Fruit fly (Drosophila melanogaster) whole organism, prepupa: Measurements from ENCODE around the gene ND-42.
A peak's percentile ranks its signal among the peaks of the same experiment; 100 is the strongest.

Experiments used
- Blimp-1 ChIP-seq: fragments of 200-800 bp; sonication (Bioruptor generic); optimal IDR thresholded peaks from 3 replicates; lab custom pipeline; 2017; ENCODE audit warnings: missing biosample characterization, missing genetic modification characterization, mild to moderate bottlenecking, moderate library complexity, missing genetic modification reagents
- CG10669 ChIP-seq: fragments of 200-800 bp; sonication (Bioruptor generic); optimal IDR thresholded peaks from 3 replicates; lab custom pipeline; 2018; ENCODE audit warnings: missing biosample characterization, mild to moderate bottlenecking, missing genetic modification characterization, moderate library complexity
- CG11294 ChIP-seq: fragments of 200-800 bp; sonication (Bioruptor generic); IDR thresholded peaks from 2 replicates; pipeline ENCODE4 v1.3.6; 2022; ENCODE audit warnings: missing biosample characterization, missing genetic modification characterization
- CG11762 ChIP-seq: fragments of 200-800 bp; sonication (Bioruptor generic); optimal IDR thresholded peaks from 3 replicates; lab custom pipeline; 2016; ENCODE audit warnings: missing biosample characterization, missing genetic modification characterization; ENCODE audit not compliant: insufficient read depth
- CG11902 ChIP-seq: fragments of 200-800 bp; sonication (Bioruptor generic); optimal IDR thresholded peaks from 3 replicates; lab custom pipeline; 2016; ENCODE audit warnings: missing biosample characterization, missing genetic modification characterization
- CG15336 ChIP-seq: fragments of 200-800 bp; sonication (Bioruptor generic); IDR thresholded peaks from 2 replicates; pipeline ENCODE4 v1.3.6; 2022; ENCODE audit warnings: missing biosample characterization, missing genetic modification characterization
- CG16779 ChIP-seq: fragments of 200-800 bp; sonication (Bioruptor generic); optimal IDR thresholded peaks from 3 replicates; lab custom pipeline; 2017; ENCODE audit warnings: missing biosample characterization, mild to moderate bottlenecking, missing genetic modification characterization
- CG3032 ChIP-seq: fragments of 200-800 bp; optimal IDR thresholded peaks from 2 replicates; lab custom pipeline; 2019; ENCODE audit warnings: missing biosample characterization, mild to moderate bottlenecking, missing genetic modification characterization, moderate library complexity
- CG31627 ChIP-seq: fragments of 200-800 bp; sonication (Bioruptor generic); optimal IDR thresholded peaks from 3 replicates; lab custom pipeline; 2016; ENCODE audit warnings: missing biosample characterization, missing genetic modification characterization
- CG34406 ChIP-seq: fragments of 200-800 bp; sonication (Bioruptor generic); optimal IDR thresholded peaks from 3 replicates; lab custom pipeline; 2016; ENCODE audit warnings: missing biosample characterization, missing genetic modification characterization
- CG4318 ChIP-seq: fragments of 200-800 bp; sonication (Bioruptor generic); optimal IDR thresholded peaks from 3 replicates; lab custom pipeline; 2017; ENCODE audit warnings: missing biosample characterization, mild to moderate bottlenecking, missing genetic modification characterization
- CG6163 ChIP-seq: fragments of 200-800 bp; sonication (Bioruptor generic); IDR thresholded peaks from 3 replicates; pipeline ENCODE4 v1.3.6; 2022; ENCODE audit warnings: missing biosample characterization, missing genetic modification characterization
- CG6276 ChIP-seq: fragments of 200-800 bp; sonication (Bioruptor generic); optimal IDR thresholded peaks from 2 replicates; lab custom pipeline; 2017; ENCODE audit warnings: missing biosample characterization, mild to moderate bottlenecking, missing genetic modification characterization
- CG6808 ChIP-seq: fragments of 200-800 bp; sonication (Bioruptor generic); optimal IDR thresholded peaks from 3 replicates; lab custom pipeline; 2017; ENCODE audit warnings: missing biosample characterization, missing genetic modification characterization, mild to moderate bottlenecking, moderate library complexity, missing genetic modification reagents
- CG6854 ChIP-seq: fragments of 200-800 bp; sonication (Bioruptor generic); optimal IDR thresholded peaks from 2 replicates; lab custom pipeline; 2017; ENCODE audit warnings: missing biosample characterization, mild to moderate bottlenecking, missing genetic modification characterization
- CG7368 ChIP-seq: fragments of 200-800 bp; sonication (Bioruptor generic); optimal IDR thresholded peaks from 3 replicates; lab custom pipeline; 2016; ENCODE audit warnings: missing biosample characterization, missing genetic modification characterization
- CG8119 ChIP-seq: fragments of 200-800 bp; sonication (Bioruptor generic); IDR thresholded peaks from 3 replicates; pipeline ENCODE4 v1.3.6; 2022; ENCODE audit warnings: missing biosample characterization, missing genetic modification characterization
- CG9139 ChIP-seq: fragments of 200-800 bp; sonication (Bioruptor generic); optimal IDR thresholded peaks from 3 replicates; lab custom pipeline; 2017; ENCODE audit warnings: missing biosample characterization, mild to moderate bottlenecking, missing genetic modification characterization
- Ets21C ChIP-seq: fragments of 200-800 bp; sonication (Bioruptor generic); optimal IDR thresholded peaks from 3 replicates; lab custom pipeline; 2016; ENCODE audit warnings: missing biosample characterization, missing genetic modification characterization
- Ets96B ChIP-seq: fragments of 200-800 bp; optimal IDR thresholded peaks from 2 replicates; lab custom pipeline; 2019; ENCODE audit warnings: missing biosample characterization, mild to moderate bottlenecking, missing genetic modification characterization, moderate library complexity
- Gug ChIP-seq: fragments of 200-800 bp; sonication (Bioruptor generic); IDR thresholded peaks from 2 replicates; pipeline ENCODE4 v1.3.6; 2022; ENCODE audit warnings: missing biosample characterization, missing genetic modification characterization
- Hr38 ChIP-seq: sonication (Bioruptor generic); optimal IDR thresholded peaks from 2 replicates; lab custom pipeline; 2016; ENCODE audit warnings: missing biosample characterization, missing genetic modification characterization
- Hr39 ChIP-seq: fragments of 200-800 bp; sonication (Bioruptor generic); optimal IDR thresholded peaks from 2 replicates; lab custom pipeline; 2016; ENCODE audit warnings: missing biosample characterization, missing genetic modification characterization
- Hr4 ChIP-seq: fragments of 200-800 bp; sonication (Bioruptor generic); optimal IDR thresholded peaks from 3 replicates; lab custom pipeline; 2016; ENCODE audit warnings: missing biosample characterization, missing genetic modification characterization
- Met ChIP-seq: fragments of 200-800 bp; sonication (Bioruptor generic); optimal IDR thresholded peaks from 3 replicates; lab custom pipeline; 2016; ENCODE audit warnings: missing biosample characterization, missing genetic modification characterization
- OdsH ChIP-seq: fragments of 200-800 bp; sonication (Bioruptor generic); optimal IDR thresholded peaks from 3 replicates; lab custom pipeline; 2016; ENCODE audit warnings: missing biosample characterization, missing genetic modification characterization
- Sox102F ChIP-seq: fragments of 200-800 bp; sonication (Bioruptor generic); optimal IDR thresholded peaks from 2 replicates; lab custom pipeline; 2016; ENCODE audit warnings: missing biosample characterization, mild to moderate bottlenecking, missing genetic modification characterization
- Sox14 ChIP-seq: fragments of 200-800 bp; sonication (Bioruptor generic); optimal IDR thresholded peaks from 3 replicates; lab custom pipeline; 2016; ENCODE audit warnings: missing biosample characterization, missing genetic modification characterization
- achi ChIP-seq: fragments of 200-800 bp; sonication (Bioruptor generic); optimal IDR thresholded peaks from 3 replicates; lab custom pipeline; 2016; ENCODE audit warnings: missing biosample characterization, missing genetic modification characterization
- acj6 ChIP-seq: fragments of 200-800 bp; sonication (Bioruptor generic); optimal IDR thresholded peaks from 3 replicates; lab custom pipeline; 2016; ENCODE audit warnings: missing biosample characterization, missing genetic modification characterization
- cyc ChIP-seq: fragments of 200-800 bp; sonication (Bioruptor generic); optimal IDR thresholded peaks from 3 replicates; lab custom pipeline; 2016; ENCODE audit warnings: missing biosample characterization, missing genetic modification characterization
- dsx ChIP-seq: fragments of 200-800 bp; optimal IDR thresholded peaks from 3 replicates; lab custom pipeline; 2019; ENCODE audit warnings: missing biosample characterization, mild to moderate bottlenecking, missing genetic modification characterization, moderate library complexity; ENCODE audit not compliant: poor library complexity, severe bottlenecking
- eg ChIP-seq: fragments of 200-800 bp; sonication (Bioruptor generic); IDR thresholded peaks from 3 replicates; pipeline ENCODE4 v1.3.6; 2022; ENCODE audit warnings: missing biosample characterization, missing genetic modification characterization
- esn ChIP-seq: fragments of 200-800 bp; sonication (Bioruptor generic); optimal IDR thresholded peaks from 2 replicates; lab custom pipeline; 2016; ENCODE audit warnings: missing biosample characterization, mild to moderate bottlenecking, missing genetic modification characterization, moderate library complexity
- fd59A ChIP-seq: fragments of 200-800 bp; sonication (Bioruptor generic); optimal IDR thresholded peaks from 2 replicates; lab custom pipeline; 2017; ENCODE audit warnings: missing biosample characterization, mild to moderate bottlenecking, missing genetic modification characterization, missing genetic modification reagents
- fd85E ChIP-seq: fragments of 200-800 bp; sonication (Bioruptor generic); optimal IDR thresholded peaks from 3 replicates; lab custom pipeline; 2016; ENCODE audit warnings: missing biosample characterization, missing genetic modification characterization
- lz ChIP-seq: fragments of 200-800 bp; sonication (Bioruptor generic); optimal IDR thresholded peaks from 3 replicates; lab custom pipeline; 2016; ENCODE audit warnings: missing biosample characterization, missing genetic modification characterization
- net ChIP-seq: fragments of 200-800 bp; sonication (Bioruptor generic); optimal IDR thresholded peaks from 3 replicates; lab custom pipeline; 2016; ENCODE audit warnings: missing biosample characterization, missing genetic modification characterization
- pdm3 ChIP-seq: fragments of 200-800 bp; sonication (Bioruptor generic); optimal IDR thresholded peaks from 3 replicates; lab custom pipeline; 2016; ENCODE audit warnings: missing biosample characterization, missing genetic modification characterization
- salr ChIP-seq, 2 experiments: fragments of 200-800 bp; sonication (Bioruptor generic); optimal IDR thresholded peaks; 3 replicates each; lab custom pipeline; 2016 to 2018; ENCODE audit warnings: missing biosample characterization in 2 of 2, missing genetic modification characterization in 2 of 2, mild to moderate bottlenecking in 1 of 2
- svp ChIP-seq: fragments of 200-800 bp; sonication (Bioruptor generic); peaks from one replicate; lab custom pipeline; 2016; ENCODE audit warnings: missing biosample characterization, missing genetic modification characterization
- topi ChIP-seq: fragments of 200-800 bp; sonication (Bioruptor generic); optimal IDR thresholded peaks from 3 replicates; lab custom pipeline; 2016; ENCODE audit warnings: missing biosample characterization, missing genetic modification characterization
- vri ChIP-seq: fragments of 200-800 bp; sonication (Bioruptor generic); optimal IDR thresholded peaks from 3 replicates; lab custom pipeline; 2016; ENCODE audit warnings: missing biosample characterization, mild to moderate bottlenecking, missing genetic modification characterization

Gene ND-42

DNA sequence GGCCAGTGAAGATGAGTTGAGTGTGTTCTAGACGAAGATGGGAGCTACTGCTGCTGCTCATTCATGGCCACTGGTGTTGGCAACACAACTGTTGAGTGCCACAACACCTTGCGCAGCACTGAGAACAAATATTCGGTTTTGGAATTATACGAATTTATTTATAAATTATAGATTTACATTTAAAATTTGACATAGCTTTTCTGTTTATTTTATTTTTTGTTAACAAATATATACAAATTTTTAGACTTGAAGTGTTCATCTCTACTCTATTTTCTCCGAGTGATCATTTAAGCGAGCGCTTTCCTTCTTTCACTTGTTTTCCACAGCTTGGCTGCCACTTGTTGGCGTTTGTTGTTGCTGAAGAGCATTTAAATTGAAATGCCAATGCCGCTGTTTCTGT is 40.0 kb upstream of the ND-42 start (continued):
- TF ChIP-seq CG8119 (GFP tag; lab: Robert Waterston, UW) (peak; percentile 57; the same call in 1 of the 3 replicates), CG11762 (GFP tag; lab: Kevin White, UChicago) (no peak), CG4318 (GFP tag; lab: Kevin White, UChicago) (peak; percentile 15), esn (GFP tag; lab: Kevin White, UChicago) (no peak), CG7368 (GFP tag; lab: Kevin White, UChicago) (no peak), topi (GFP tag; lab: Kevin White, UChicago) (no peak)
- TF ChIP-seq, all 60 proteins: peak for 14

- TF ChIP-seq eg (GFP tag; lab: Robert Waterston, UW) (peak; percentile 54; the same call in 2 of the 3 replicates), cyc (GFP tag; lab: Kevin White, UChicago) (no peak), Met (GFP tag; lab: Kevin White, UChicago) (no peak), CG6163 (GFP tag; lab: Robert Waterston, UW) (0 out of 3 replicates have a peak, but pooled peaks have one; percentile 8), CG6276 (GFP tag; lab: Kevin White, UChicago) (peak; percentile 53), CG8119 (GFP tag; lab: Robert Waterston, UW) (peak; percentile 62), CG6854 (GFP tag; lab: Kevin White, UChicago) (no peak)
Observed at dm6 chr3R:21989770-21990169, 37.7 kb upstream of the ND-42 start.

- TF ChIP-seq Hr4 (GFP tag; lab: Kevin White, UChicago): no peak
- TF ChIP-seq svp: peak; percentile 64
- TF ChIP-seq, all 60 proteins: peak for 1
Observed at dm6 chr3R:21991603-21992002, 35.9 kb upstream of the ND-42 start.

DNA sequence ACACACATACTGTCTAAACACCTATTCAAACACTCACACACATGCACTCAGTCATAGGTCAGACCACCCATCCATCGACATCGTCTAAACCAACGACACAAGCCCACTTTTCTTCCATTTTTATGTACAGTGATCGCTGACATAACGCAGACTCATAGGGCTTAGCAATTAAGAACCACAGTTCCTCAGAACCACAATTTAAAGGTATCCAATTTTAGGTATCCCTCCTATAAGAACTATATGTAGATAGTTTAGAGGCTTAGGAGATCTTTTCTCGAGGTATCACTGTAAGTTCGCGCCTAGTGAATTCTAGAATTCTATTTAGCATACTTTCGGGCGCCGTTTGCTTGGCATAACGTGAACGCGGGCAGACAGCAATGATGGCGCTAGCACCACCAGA is 34.6 kb upstream of the ND-42 start:
- TF ChIP-seq CG31627 (GFP tag; lab: Kevin White, UChicago): peak; percentile 72
- TF ChIP-seq CG15336: peak; percentile 82
- peak; percentile 75 for TF ChIP-seq pdm3 (GFP tag; lab: Kevin White, UChicago)
- TF ChIP-seq net (GFP tag; lab: Kevin White, UChicago): peak; percentile 64
- TF ChIP-seq CG6854 (GFP tag; lab: Kevin White, UChicago): no peak
- peak; percentile 58 for TF ChIP-seq acj6 (GFP tag; lab: Kevin White, UChicago)
- peak; percentile 43 for TF ChIP-seq Ets96B
- peak; percentile 74 for TF ChIP-seq CG6163 (GFP tag; lab: Robert Waterston, UW)
- TF ChIP-seq CG10669 (GFP tag; lab: Kevin White, UChicago): peak; percentile 60
- TF ChIP-seq svp: peak; percentile 66
- peak; percentile 51 for TF ChIP-seq CG3032 (tag; lab: Kevin White, UChicago)
- TF ChIP-seq CG34406: peak; percentile 37
- peak; percentile 24 for TF ChIP-seq CG7368 (GFP tag; lab: Kevin White, UChicago)
- TF ChIP-seq CG11902 (GFP tag; lab: Kevin White, UChicago): peak; percentile 52
- peak; percentile 89 for TF ChIP-seq Hr4 (GFP tag; lab: Kevin White, UChicago)
- TF ChIP-seq cyc (GFP tag; lab: Kevin White, UChicago): peak; percentile 52
- TF ChIP-seq CG9139 (GFP tag; lab: Kevin White, UChicago): peak; percentile 6
- TF ChIP-seq Ets21C (GFP tag; lab: Kevin White, UChicago): peak; percentile 12
- peak; percentile 24 for TF ChIP-seq fd59A (GFP tag; lab: Kevin White, UChicago)
- TF ChIP-seq CG4318 (GFP tag; lab: Kevin White, UChicago): peak; percentile 55
- TF ChIP-seq lz: peak; percentile 13
- no peak for TF ChIP-seq fd85E
- peak; percentile 52 for TF ChIP-seq dsx (GFP tag; lab: Kevin White, UChicago)
- no peak for TF ChIP-seq Hr38 (GFP tag; lab: Kevin White, UChicago)
- TF ChIP-seq CG16779: no peak
- peak; percentile 70; the same call in 1 of the 2 replicates for TF ChIP-seq Gug (GFP tag; lab: Robert Waterston, UW)
- peak; percentile 47 for TF ChIP-seq Met (GFP tag; lab: Kevin White, UChicago)
- peak; percentile 75 for TF ChIP-seq CG11294 (GFP tag; lab: Robert Waterston, UW)
- TF ChIP-seq achi: peak; percentile 72
- TF ChIP-seq salr (GFP tag; optimal IDR thresholded peaks at IDR 0.05; lab: Kevin White, UChicago): peak; percentile 34 to 46
- TF ChIP-seq OdsH: peak; percentile 79
- TF ChIP-seq Blimp-1: no peak
- TF ChIP-seq Hr39: peak; percentile 71
- TF ChIP-seq topi (GFP tag; lab: Kevin White, UChicago): peak; percentile 52
- TF ChIP-seq Sox14 (GFP tag; lab: Kevin White, UChicago): peak; percentile 72
- TF ChIP-seq CG6808 (GFP tag; lab: Kevin White, UChicago): no peak
- peak; percentile 78 for TF ChIP-seq eg (GFP tag; lab: Robert Waterston, UW)
- TF ChIP-seq vri (GFP tag; lab: Kevin White, UChicago): no peak
- peak; percentile 17 for TF ChIP-seq Sox102F (GFP tag; lab: Kevin White, UChicago)
- TF ChIP-seq CG8119 (GFP tag; lab: Robert Waterston, UW): peak; percentile 80
